Worm (Caenorhabditis elegans): ENCODE results near the gene Y57G11C.38.

Y57G11C.38 gene

DNA sequence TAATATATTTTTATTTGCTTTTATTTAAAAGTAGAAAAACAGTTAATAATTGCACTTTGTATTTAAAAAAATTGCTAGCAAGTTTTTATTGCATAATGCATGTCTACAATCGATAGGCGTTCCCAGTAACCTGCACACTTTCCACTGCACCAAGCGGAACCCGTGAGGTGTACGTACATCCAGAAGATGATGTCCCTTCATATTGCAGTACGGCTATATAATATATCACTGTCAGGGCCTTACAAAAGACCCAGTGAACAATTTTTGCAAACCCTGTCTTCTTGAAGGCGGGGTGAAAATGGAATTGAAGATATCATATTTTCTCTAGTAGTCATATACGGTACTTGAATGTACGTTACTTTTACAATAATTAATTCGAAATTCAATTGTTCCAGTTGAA, 1.5 kb downstream of the Y57G11C.38 start:
- TF ChIP-seq aha-1 (tag): peak; percentile 76
- no peak for TF ChIP-seq arid-1 (GFP tag; conservative IDR thresholded peaks at IDR 0.05)
- TF ChIP-seq daf-16 (GFP tag; optimal IDR thresholded peaks at IDR 0.05): no peak
- no peak for TF ChIP-seq daf-16 (tag; optimal IDR thresholded peaks at IDR 0.05)
- peak; percentile 96 for TF ChIP-seq snpc-1.2 (GFP tag; IDR thresholded peaks at IDR 0.05)

DNA sequence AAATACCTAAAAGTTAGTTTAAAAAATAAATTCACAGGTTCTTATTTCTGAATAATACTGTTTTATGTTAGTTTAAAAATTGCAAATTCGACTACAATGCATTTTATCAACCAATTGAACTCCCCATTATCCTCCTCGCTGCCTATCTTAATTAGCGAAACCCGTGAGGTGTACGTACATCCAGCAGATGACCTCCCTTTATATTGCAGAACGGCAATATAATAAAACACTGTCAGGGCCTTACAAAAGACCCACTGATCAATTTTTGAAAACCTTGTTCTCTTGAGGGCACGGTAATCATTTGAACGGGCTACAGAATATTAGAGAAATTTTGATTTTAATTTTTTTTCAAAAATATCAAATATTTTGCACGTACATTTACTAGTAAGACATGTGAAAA, 2.3 kb downstream of the Y57G11C.38 start:
- TF ChIP-seq aha-1 (tag) (peak; percentile 44), ZK337.2 (GFP tag; IDR thresholded peaks at IDR 0.05) (no peak), zag-1 (tag; optimal IDR thresholded peaks at IDR 0.05) (no peak), snpc-1.2 (GFP tag; IDR thresholded peaks at IDR 0.05) (peak; percentile 92)

DNA sequence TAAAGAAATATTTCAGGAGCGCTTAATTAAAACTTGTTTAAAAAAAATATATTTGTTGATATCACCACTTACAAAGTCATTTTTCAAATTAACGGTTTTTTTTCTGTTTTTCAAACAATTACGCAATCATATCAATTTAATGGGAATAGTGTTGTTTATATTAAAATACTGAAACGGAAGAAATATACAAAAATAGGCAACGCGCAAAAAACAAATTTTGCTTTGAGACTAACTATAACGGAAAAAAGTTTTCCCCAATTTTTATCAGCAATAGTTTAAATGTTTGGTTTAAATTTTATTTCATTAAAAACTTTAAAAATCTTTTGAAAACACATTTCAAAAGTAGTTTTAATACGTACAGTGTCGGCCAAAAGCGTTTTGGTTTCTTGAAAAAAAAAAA, 6.3 kb downstream of the Y57G11C.38 start:
- TF ChIP-seq fkh-10 (GFP tag; optimal IDR thresholded peaks at IDR 0.05): no peak
- peak in 1 of 2 experiments; percentile 63 for TF ChIP-seq unc-62 (GFP tag; optimal IDR thresholded peaks at IDR 0.05 in 1 of 2)
- TF ChIP-seq unc-62 (tag; optimal IDR thresholded peaks at IDR 0.05): no peak
- TF ChIP-seq aha-1 (tag): peak; percentile 58

DNA sequence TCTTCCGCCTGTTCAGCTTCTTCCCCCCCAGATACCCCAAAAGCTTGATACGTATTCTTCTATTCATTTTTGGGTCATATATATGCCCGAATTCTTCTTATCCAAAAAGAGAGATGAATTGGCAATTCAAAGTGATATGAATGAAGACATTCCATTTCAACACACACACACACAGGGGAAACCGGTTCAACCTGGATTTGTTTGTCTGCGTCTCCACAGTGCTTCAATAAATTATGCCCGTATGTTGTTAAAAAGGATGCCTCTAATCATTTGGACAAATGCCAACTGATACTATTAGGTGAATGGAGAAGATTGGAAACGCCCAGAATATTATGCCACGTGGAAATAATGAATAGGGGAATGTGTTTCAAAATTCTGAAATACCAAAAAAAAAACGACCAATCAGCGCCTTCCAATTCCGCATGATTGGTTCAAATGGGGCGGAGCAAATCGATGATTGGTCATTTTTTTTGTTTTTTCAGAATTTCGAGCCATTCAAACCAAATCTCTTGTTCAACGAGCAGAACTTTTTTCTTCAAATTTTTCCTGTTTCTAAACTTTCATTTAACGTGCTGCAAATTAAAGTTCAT, 7.7 kb downstream of the Y57G11C.38 start:
- TF ChIP-seq aha-1 (tag) (peak; percentile 95), mdl-1 (tag; optimal IDR thresholded peaks at IDR 0.05) (peak in 1 of 2 experiments; percentile 55), mxl-3 (GFP tag; optimal IDR thresholded peaks at IDR 0.05) (peak; percentile 22), zip-2 (tag; optimal IDR thresholded peaks at IDR 0.05) (no peak), unc-62 (GFP tag; optimal IDR thresholded peaks at IDR 0.05 in 1 of 2) (peak in 1 of 2 experiments; percentile 44), unc-62 (tag; optimal IDR thresholded peaks at IDR 0.05) (no peak), F10B5.3 (tag; optimal IDR thresholded peaks at IDR 0.05) (no peak), nhr-28 (tag; optimal IDR thresholded peaks at IDR 0.05) (peak; percentile 70), hlh-30 (tag; optimal IDR thresholded peaks at IDR 0.05; ENCODE audit: insufficient read depth) (peak; percentile 9), Y5F2A.4 (GFP tag; optimal IDR thresholded peaks at IDR 0.05) (no peak), pqm-1 (tag; optimal IDR thresholded peaks at IDR 0.05) (no peak), mep-1 (tag; optimal IDR thresholded peaks at IDR 0.05) (no peak), nhr-48 (tag; optimal IDR thresholded peaks at IDR 0.05) (peak; percentile 24), mes-2 (tag; optimal IDR thresholded peaks at IDR 0.05; ENCODE audit: poor library complexity, severe bottlenecking) (no peak), tag-97 (GFP tag; IDR thresholded peaks at IDR 0.05) (no peak)

DNA sequence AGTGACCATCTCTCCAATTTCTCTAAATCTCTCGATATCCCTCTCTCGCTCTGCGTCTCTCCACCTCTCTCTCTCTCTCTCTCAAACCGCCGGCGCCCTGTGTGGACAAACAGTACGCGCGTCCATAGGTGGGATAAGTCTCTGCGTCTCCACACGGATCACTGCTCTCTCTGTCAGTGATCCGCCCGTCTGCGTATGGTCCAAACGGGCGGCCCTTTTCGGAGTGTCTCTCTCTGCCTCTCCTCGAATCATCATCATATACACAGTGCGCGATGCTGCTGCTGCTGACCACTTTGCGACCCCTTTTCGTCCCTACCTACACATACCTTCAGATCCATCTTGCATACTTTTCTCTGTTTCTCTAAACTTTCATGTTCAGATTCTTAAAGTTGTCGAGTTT, 10.1 kb downstream of the Y57G11C.38 start:
- TF ChIP-seq hmg-1.1 (GFP tag; IDR thresholded peaks at IDR 0.05) (peak; percentile 59; the same call in 1 of the 2 replicates), tag-97 (GFP tag; IDR thresholded peaks at IDR 0.05) (no peak), set-16 (GFP tag; IDR thresholded peaks at IDR 0.05) (peak; percentile 79), zip-2 (tag; optimal IDR thresholded peaks at IDR 0.05) (no peak), pha-4 (GFP tag; IDR thresholded peaks at IDR 0.05) (peak; percentile 34; the same call in 1 of the 2 replicates), pha-4 (tag; optimal IDR thresholded peaks at IDR 0.05) (no peak), nhr-28 (tag; optimal IDR thresholded peaks at IDR 0.05) (peak; percentile 72), zip-11 (GFP tag; IDR thresholded peaks at IDR 0.05) (no peak), ZK337.2 (GFP tag; IDR thresholded peaks at IDR 0.05) (no peak), lir-3 (tag; optimal IDR thresholded peaks at IDR 0.05) (no peak), ZK546.5 (tag; optimal IDR thresholded peaks at IDR 0.05) (no peak), php-3 (GFP tag; IDR thresholded peaks at IDR 0.05) (no peak), duxl-1 (tag; optimal IDR thresholded peaks at IDR 0.05; ENCODE audit: poor library complexity) (no peak), aha-1 (tag) (no peak), spr-1 (tag; optimal IDR thresholded peaks at IDR 0.05) (peak; percentile 52), hif-1 (tag; optimal IDR thresholded peaks at IDR 0.05) (no peak), zag-1 (tag; optimal IDR thresholded peaks at IDR 0.05) (no peak), F10B5.3 (tag; optimal IDR thresholded peaks at IDR 0.05) (no peak), mxl-3 (GFP tag; optimal IDR thresholded peaks at IDR 0.05) (peak; percentile 87), T26A8.4 (GFP tag; IDR thresholded peaks at IDR 0.05) (no peak), daf-8 (GFP tag; IDR thresholded peaks at IDR 0.05) (no peak), nhr-77 (tag; optimal IDR thresholded peaks at IDR 0.05) (no peak), nhr-76 (tag; optimal IDR thresholded peaks at IDR 0.05) (no peak), F26F4.8 (GFP tag; conservative IDR thresholded peaks at IDR 0.05) (no peak), snpc-1.2 (GFP tag; IDR thresholded peaks at IDR 0.05) (no peak), mep-1 (tag; optimal IDR thresholded peaks at IDR 0.05) (peak; percentile 31), ces-1 (GFP tag; optimal IDR thresholded peaks at IDR 0.05) (no peak), nhr-102 (tag; optimal IDR thresholded peaks at IDR 0.05) (no peak), dmd-6 (GFP tag; IDR thresholded peaks at IDR 0.05) (no peak), F44E2.7 (GFP tag; IDR thresholded peaks at IDR 0.05) (no peak)
